Fruit fly (Drosophila melanogaster) whole organism, embryonic: ENCODE data around the gene Cyfip.
A peak's percentile ranks its signal among the peaks of the same experiment; 100 is the strongest.

ENCODE experiments used
- CG10543 ChIP-seq: fragments of 200-800 bp; sonication (Bioruptor generic); optimal IDR thresholded peaks from 3 replicates; lab custom pipeline; 2017; ENCODE audit warnings: missing biosample characterization, mild to moderate bottlenecking, missing genetic modification characterization, moderate library complexity
- CG10959 ChIP-seq: fragments of 200-800 bp; sonication (Bioruptor generic); IDR thresholded peaks from 2 replicates; pipeline ENCODE4 v1.3.6; 2022; ENCODE audit warnings: missing biosample characterization, missing genetic modification characterization
- CG11247 ChIP-seq: fragments of 200-800 bp; sonication (Bioruptor generic); IDR thresholded peaks from 2 replicates; pipeline ENCODE4 v1.3.6; 2022; ENCODE audit warnings: missing biosample characterization, missing genetic modification characterization
- CG12155 ChIP-seq: fragments of 200-800 bp; sonication (Bioruptor generic); optimal IDR thresholded peaks from 3 replicates; lab custom pipeline; 2016; ENCODE audit warnings: missing biosample characterization, missing genetic modification characterization
- CG13296 ChIP-seq: fragments of 200-800 bp; sonication (Bioruptor generic); optimal IDR thresholded peaks from 3 replicates; lab custom pipeline; 2018; ENCODE audit warnings: missing biosample characterization, mild to moderate bottlenecking, missing genetic modification characterization
- CG16815 ChIP-seq: fragments of 200-800 bp; sonication (Bioruptor generic); optimal IDR thresholded peaks from 3 replicates; lab custom pipeline; 2017; ENCODE audit warnings: missing biosample characterization, mild to moderate bottlenecking, missing genetic modification characterization
- CG16863 ChIP-seq: fragments of 200-800 bp; sonication (Bioruptor generic); optimal IDR thresholded peaks from 3 replicates; lab custom pipeline; 2016; ENCODE audit warnings: missing biosample characterization, missing genetic modification characterization
- CG17802 ChIP-seq: fragments of 200-800 bp; sonication (Bioruptor generic); optimal IDR thresholded peaks from 2 replicates; lab custom pipeline; 2018; ENCODE audit warnings: missing biosample characterization, mild to moderate bottlenecking, missing genetic modification characterization, moderate library complexity
- CG17829 ChIP-seq: fragments of 200-800 bp; optimal IDR thresholded peaks from 2 replicates; lab custom pipeline; 2019; ENCODE audit warnings: missing biosample characterization, mild to moderate bottlenecking, missing genetic modification characterization, moderate library complexity
- CG1832 ChIP-seq: fragments of 200-800 bp; sonication (Bioruptor generic); optimal IDR thresholded peaks from 2 replicates; lab custom pipeline; 2017; ENCODE audit warnings: missing biosample characterization, mild to moderate bottlenecking, missing genetic modification characterization, inconsistent platforms
- CG18476 ChIP-seq: fragments of 200-800 bp; sonication (Bioruptor generic); optimal IDR thresholded peaks from 2 replicates; lab custom pipeline; 2016; ENCODE audit warnings: missing biosample characterization, mild to moderate bottlenecking, missing genetic modification characterization
- CG18619 ChIP-seq: fragments of 200-800 bp; sonication (Bioruptor generic); optimal IDR thresholded peaks from 3 replicates; lab custom pipeline; 2017; ENCODE audit warnings: missing biosample characterization, mild to moderate bottlenecking, missing genetic modification characterization
- CG3163 ChIP-seq: fragments of 200-800 bp; sonication (Bioruptor generic); optimal IDR thresholded peaks from 3 replicates; lab custom pipeline; 2016; ENCODE audit warnings: missing biosample characterization, missing genetic modification characterization
- CG3847 ChIP-seq: fragments of 200-800 bp; sonication (Bioruptor generic); IDR thresholded peaks from 2 replicates; pipeline ENCODE4 v1.3.6; 2022; ENCODE audit warnings: missing biosample characterization, missing genetic modification characterization
- CG4360 ChIP-seq: fragments of 200-800 bp; sonication (Bioruptor generic); IDR thresholded peaks from 2 replicates; pipeline ENCODE4 v1.3.6; 2022; ENCODE audit warnings: missing biosample characterization, missing genetic modification characterization
- CG6254 ChIP-seq: fragments of 200-800 bp; sonication (Bioruptor generic); optimal IDR thresholded peaks from 3 replicates; lab custom pipeline; 2017; ENCODE audit warnings: mild to moderate bottlenecking, missing biosample characterization, missing genetic modification reagents, missing genetic modification characterization
- CG6791 ChIP-seq: fragments of 200-800 bp; sonication (Bioruptor generic); IDR thresholded peaks from 3 replicates; pipeline ENCODE4 v1.3.6; 2022; ENCODE audit warnings: missing biosample characterization, missing genetic modification characterization; ENCODE audit not compliant: partially characterized antibody
- CG9437 ChIP-seq: fragments of 200-800 bp; sonication (Bioruptor generic); optimal IDR thresholded peaks from 2 replicates; lab custom pipeline; 2018; ENCODE audit warnings: missing biosample characterization, mild to moderate bottlenecking, missing genetic modification characterization
- CG9797 ChIP-seq: fragments of 200-800 bp; sonication (Bioruptor generic); optimal IDR thresholded peaks from 3 replicates; lab custom pipeline; 2018; ENCODE audit warnings: missing biosample characterization, mild to moderate bottlenecking, missing genetic modification characterization
- Camta ChIP-seq: fragments of 200-800 bp; sonication (Bioruptor generic); optimal IDR thresholded peaks from 2 replicates; lab custom pipeline; 2016; ENCODE audit warnings: missing biosample characterization, missing genetic modification characterization
- Chrac-16 ChIP-seq: fragments of 200-800 bp; sonication (Bioruptor generic); optimal IDR thresholded peaks from 3 replicates; lab custom pipeline; 2016; ENCODE audit warnings: missing biosample characterization, missing genetic modification characterization
- E2f1 ChIP-seq: fragments of 200-800 bp; sonication (Bioruptor generic); IDR thresholded peaks from 2 replicates; pipeline ENCODE4 v1.3.6; 2022; ENCODE audit warnings: missing biosample characterization, missing genetic modification characterization
- ERR ChIP-seq: fragments of 200-800 bp; sonication (Bioruptor generic); optimal IDR thresholded peaks from 2 replicates; lab custom pipeline; 2016; ENCODE audit warnings: missing biosample characterization, missing genetic modification characterization
- Ets65A ChIP-seq: fragments of 200-800 bp; sonication (Bioruptor generic); peaks from one replicate; lab custom pipeline; 2016; ENCODE audit warnings: missing biosample characterization, missing genetic modification characterization
- HLHmδ ChIP-seq: fragments of 200-800 bp; sonication (Bioruptor generic); optimal IDR thresholded peaks from 2 replicates; lab custom pipeline; 2018; ENCODE audit warnings: missing biosample characterization, mild to moderate bottlenecking, missing genetic modification characterization, moderate library complexity
- Hr39 ChIP-seq: fragments of >200 bp; optimal IDR thresholded peaks from 2 replicates; lab custom pipeline; 2017
- Kr ChIP-seq: fragments of 200-800 bp; sonication (Bioruptor generic); optimal IDR thresholded peaks from 2 replicates; lab custom pipeline; 2017; ENCODE audit warnings: missing biosample characterization, mild to moderate bottlenecking, missing genetic modification characterization
- MTF-1 ChIP-seq: fragments of 200-800 bp; sonication (Bioruptor generic); optimal IDR thresholded peaks from 2 replicates; lab custom pipeline; 2018; ENCODE audit warnings: missing biosample characterization, mild to moderate bottlenecking, missing genetic modification characterization, borderline replicate concordance
- Sry-δ ChIP-seq: fragments of 200-800 bp; sonication (Bioruptor generic); optimal IDR thresholded peaks from 2 replicates; lab custom pipeline; 2016; ENCODE audit warnings: missing biosample characterization, missing genetic modification characterization
- abd-A ChIP-seq: fragments of 200-800 bp; sonication (Bioruptor generic); optimal IDR thresholded peaks from 3 replicates; lab custom pipeline; 2019; ENCODE audit warnings: missing biosample characterization, mild to moderate bottlenecking, missing genetic modification characterization, moderate library complexity
- ac ChIP-seq: fragments of 200-800 bp; sonication (Bioruptor generic); optimal IDR thresholded peaks from 3 replicates; lab custom pipeline; 2017; ENCODE audit warnings: missing biosample characterization, mild to moderate bottlenecking, missing genetic modification characterization
- caup ChIP-seq: fragments of 200-800 bp; sonication (Bioruptor generic); optimal IDR thresholded peaks from 3 replicates; lab custom pipeline; 2017; ENCODE audit warnings: missing biosample characterization, mild to moderate bottlenecking, missing genetic modification characterization, moderate library complexity; ENCODE audit not compliant: severe bottlenecking
- corto ChIP-seq: fragments of 200-800 bp; sonication (Bioruptor generic); optimal IDR thresholded peaks from 2 replicates; lab custom pipeline; 2016; ENCODE audit warnings: missing biosample characterization, mild to moderate bottlenecking, missing genetic modification characterization, moderate library complexity
- dati ChIP-seq: fragments of 200-800 bp; sonication (Bioruptor generic); IDR thresholded peaks from 2 replicates; pipeline ENCODE4 v1.3.6; 2022; ENCODE audit warnings: missing biosample characterization, missing genetic modification characterization
- ewg ChIP-seq: fragments of 200-800 bp; sonication (Bioruptor generic); optimal IDR thresholded peaks from 3 replicates; lab custom pipeline; 2017; ENCODE audit warnings: mild to moderate bottlenecking, missing biosample characterization, missing genetic modification reagents, missing genetic modification characterization
- exex ChIP-seq: fragments of 200-800 bp; sonication (Bioruptor generic); optimal IDR thresholded peaks from 4 replicates; lab custom pipeline; 2018; ENCODE audit warnings: missing biosample characterization, mild to moderate bottlenecking, missing genetic modification characterization, moderate library complexity
- gro ChIP-seq: fragments of 200-800 bp; sonication (Bioruptor generic); optimal IDR thresholded peaks from 2 replicates; lab custom pipeline; 2016; ENCODE audit warnings: missing biosample characterization, missing genetic modification characterization
- gsb-n ChIP-seq: fragments of 200-800 bp; sonication (Bioruptor generic); optimal IDR thresholded peaks from 3 replicates; lab custom pipeline; 2018; ENCODE audit warnings: missing biosample characterization, mild to moderate bottlenecking, missing genetic modification characterization
- insv ChIP-seq, 2 experiments: fragments of 200-800 bp; sonication (Bioruptor generic); optimal IDR thresholded peaks; 3 replicates each; lab custom pipeline; 2016 to 2018; ENCODE audit warnings: missing biosample characterization in 2 of 2, missing genetic modification characterization in 2 of 2
- kay ChIP-seq: fragments of 200-800 bp; sonication (Bioruptor generic); optimal IDR thresholded peaks from 2 replicates; lab custom pipeline; 2016; ENCODE audit warnings: missing biosample characterization, missing genetic modification characterization
- lab ChIP-seq: fragments of 200-800 bp; sonication (Bioruptor generic); optimal IDR thresholded peaks from 3 replicates; lab custom pipeline; 2017; ENCODE audit warnings: missing biosample characterization, missing genetic modification characterization, mild to moderate bottlenecking, moderate library complexity, missing genetic modification reagents
- lilli ChIP-seq: fragments of 200-800 bp; sonication (Bioruptor generic); optimal IDR thresholded peaks from 3 replicates; lab custom pipeline; 2016; ENCODE audit warnings: missing biosample characterization, missing genetic modification characterization
- odd ChIP-seq: fragments of 200-800 bp; sonication (Bioruptor generic); optimal IDR thresholded peaks from 2 replicates; lab custom pipeline; 2017; ENCODE audit warnings: missing biosample characterization, mild to moderate bottlenecking, missing genetic modification characterization
- pfk ChIP-seq: fragments of 200-800 bp; sonication (Bioruptor generic); optimal IDR thresholded peaks from 2 replicates; lab custom pipeline; 2018; ENCODE audit warnings: missing biosample characterization, mild to moderate bottlenecking, missing genetic modification characterization, moderate library complexity
- prd ChIP-seq, 3 experiments: fragments of >200 bp in 2 of 3; fragments of 200-800 bp in 1 of 3; sonication (Bioruptor generic) in 1 of 3; optimal IDR thresholded peaks in 2 of 3; IDR thresholded peaks in 1 of 3; 2 replicates in 2 of 3; 3 replicates in 1 of 3; pipeline versions ENCODE4 v1.3.6 to Lab custom; 2017 to 2022; ENCODE audit warnings: missing biosample characterization in 1 of 3, missing genetic modification characterization in 1 of 3
- pzg ChIP-seq: fragments of 200-800 bp; sonication (Bioruptor generic); optimal IDR thresholded peaks from 3 replicates; lab custom pipeline; 2018; ENCODE audit warnings: missing biosample characterization, mild to moderate bottlenecking, missing genetic modification characterization, moderate library complexity
- row ChIP-seq: fragments of 200-800 bp; sonication (Bioruptor generic); IDR thresholded peaks from 3 replicates; pipeline ENCODE4 v1.3.6; 2022; ENCODE audit warnings: missing biosample characterization, missing genetic modification characterization
- sd ChIP-seq: fragments of 200-800 bp; sonication (Bioruptor generic); optimal IDR thresholded peaks from 3 replicates; lab custom pipeline; 2018; ENCODE audit warnings: missing biosample characterization, mild to moderate bottlenecking, missing genetic modification characterization, moderate library complexity
- sens ChIP-seq: fragments of 200-800 bp; sonication (Bioruptor generic); peaks from one replicate; lab custom pipeline; 2016; ENCODE audit warnings: missing biosample characterization, missing genetic modification characterization
- unc-4 ChIP-seq: fragments of 200-800 bp; sonication (Bioruptor generic); IDR thresholded peaks from 2 replicates; pipeline ENCODE4 v1.3.6; 2022; ENCODE audit warnings: missing biosample characterization, missing genetic modification characterization; ENCODE audit not compliant: partially characterized antibody

The Cyfip gene

DNA sequence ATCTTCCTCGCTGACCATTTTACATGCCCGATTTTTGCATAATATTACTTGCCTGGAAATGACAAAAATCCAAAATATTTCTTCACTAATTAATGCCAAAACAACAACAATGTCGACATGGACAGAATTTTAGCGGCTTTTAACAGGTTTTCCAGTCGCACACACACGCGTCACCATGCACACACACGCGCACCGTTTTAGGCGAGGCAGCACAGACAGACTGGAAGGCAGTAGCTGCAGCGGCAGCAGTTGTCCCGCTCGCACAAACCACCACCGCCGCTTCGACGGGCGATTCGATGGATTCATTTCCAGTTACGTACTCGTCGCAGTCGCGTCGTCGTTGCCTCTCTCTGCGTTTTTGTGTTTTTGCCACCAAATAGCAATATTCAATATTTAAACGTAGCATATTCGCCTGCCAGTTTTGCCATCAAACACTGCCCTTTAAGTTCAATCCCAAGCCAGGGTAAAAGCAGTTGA is 42.4 kb upstream of the Cyfip start, which contains the start of gene CG45218 (continued):
- no peak for TF ChIP-seq unc-4 (GFP tag; lab: Robert Waterston, UW)
- no peak for TF ChIP-seq row (GFP tag; lab: Robert Waterston, UW)
- TF ChIP-seq insv (GFP tag; optimal IDR thresholded peaks at IDR 0.05; lab: Kevin White, UChicago) = peak in 1 of 2 experiments; percentile 24
- TF ChIP-seq CG1832 = peak; percentile 90
- peak; percentile 39 for TF ChIP-seq lab (GFP tag; lab: Kevin White, UChicago)
- TF ChIP-seq sd (tag; lab: Kevin White, UChicago) = peak; percentile 98
- TF ChIP-seq CG3847 = no peak
- TF ChIP-seq CG11247 (GFP tag; lab: Robert Waterston, UW) = no peak
- peak; percentile 14 for TF ChIP-seq gro (GFP tag; lab: Kevin White, UChicago)
- TF ChIP-seq kay (GFP tag; lab: Kevin White, UChicago) = peak; percentile 51
- no peak for TF ChIP-seq Camta (GFP tag; lab: Kevin White, UChicago)
- TF ChIP-seq CG6254 (GFP tag; lab: Kevin White, UChicago) = peak; percentile 14
- TF ChIP-seq MTF-1 (GFP tag; lab: Kevin White, UChicago) = peak; percentile 44
- peak; percentile 64 for TF ChIP-seq CG3163 (GFP tag; lab: Kevin White, UChicago)
- TF ChIP-seq CG16815 (GFP tag; lab: Kevin White, UChicago) = no peak
- TF ChIP-seq CG4360 (GFP tag; lab: Robert Waterston, UW) = no peak
- no peak for TF ChIP-seq CG9797
- no peak for TF ChIP-seq CG18619 (GFP tag; lab: Kevin White, UChicago)
- TF ChIP-seq CG13296 (GFP tag; lab: Kevin White, UChicago) = no peak
- peak; percentile 39 for TF ChIP-seq CG10543 (GFP tag; lab: Kevin White, UChicago)
- peak; percentile 53 for TF ChIP-seq HLHmδ (GFP tag; lab: Kevin White, UChicago)
- TF ChIP-seq Hr39 (lab: Kevin White, UChicago) = no peak
- peak; percentile 2 for TF ChIP-seq caup (GFP tag; lab: Kevin White, UChicago)
- TF ChIP-seq Ets65A (GFP tag; lab: Kevin White, UChicago) = no peak
- TF ChIP-seq ERR = no peak
- no peak for TF ChIP-seq dati
- peak; percentile 0 for TF ChIP-seq corto (GFP tag; lab: Kevin White, UChicago)
- no peak for TF ChIP-seq Chrac-16
- TF ChIP-seq pzg (GFP tag; lab: Kevin White, UChicago) = peak; percentile 2
- no peak for TF ChIP-seq CG18476 (GFP tag; lab: Kevin White, UChicago)
- TF ChIP-seq CG9437 = peak; percentile 72
- TF ChIP-seq Kr (GFP tag; lab: Kevin White, UChicago) = no peak
- TF ChIP-seq CG10959 (GFP tag; lab: Robert Waterston, UW) = no peak
- peak; percentile 68 for TF ChIP-seq sens (GFP tag; lab: Kevin White, UChicago)
- TF ChIP-seq CG12155 (GFP tag; lab: Kevin White, UChicago) = peak; percentile 71
- TF ChIP-seq prd (optimal IDR thresholded peaks at IDR 0.05; lab: Kevin White, UChicago) = no peak
- TF ChIP-seq prd (GFP tag; IDR thresholded peaks at IDR 0.05; lab: Robert Waterston, UW) = no peak
- TF ChIP-seq pfk = peak; percentile 13
- TF ChIP-seq exex (tag; lab: Kevin White, UChicago) = peak; percentile 92
- TF ChIP-seq CG17802 (tag; lab: Kevin White, UChicago) = no peak
- TF ChIP-seq lilli (GFP tag; lab: Kevin White, UChicago) = peak; percentile 0
- no peak for TF ChIP-seq CG6791 (GFP tag; lab: Robert Waterston, UW)
- peak; percentile 15 for TF ChIP-seq CG17829
- TF ChIP-seq E2f1 (GFP tag; lab: Robert Waterston, UW) = no peak
- no peak for TF ChIP-seq odd (GFP tag; lab: Kevin White, UChicago)
- no peak for TF ChIP-seq gsb-n (tag; lab: Kevin White, UChicago)
- TF ChIP-seq ac (GFP tag; lab: Kevin White, UChicago) = no peak
- peak; percentile 90 for TF ChIP-seq abd-A (tag; lab: Kevin White, UChicago)
- TF ChIP-seq Sry-δ (GFP tag; lab: Kevin White, UChicago) = no peak
- peak; percentile 28 for TF ChIP-seq ewg
- TF ChIP-seq CG16863 = no peak
